Fruit fly (Drosophila melanogaster): ENCODE measurements around the gene IFT54.

DNA sequence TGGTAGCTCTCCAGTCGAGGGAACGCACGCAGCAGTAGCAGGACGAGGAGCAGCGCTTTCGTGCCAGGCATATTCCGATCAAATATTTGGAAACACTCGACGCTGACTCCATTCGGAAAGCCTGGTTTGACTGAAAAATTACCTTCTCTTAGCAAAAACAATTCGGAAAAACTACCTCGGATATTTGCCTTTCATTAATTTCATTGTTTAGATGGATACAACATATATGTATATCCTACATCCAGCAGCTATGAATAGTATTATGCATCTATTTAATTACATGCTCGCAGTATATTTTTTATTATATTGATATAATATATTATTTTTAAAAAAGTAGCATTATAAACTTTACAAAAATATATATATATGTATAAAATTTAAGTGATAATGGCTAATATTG lies 41.1 kb upstream of the IFT54 start, which contains the start of gene CG14840:
- TF ChIP-seq toe (GFP tag; optimal IDR thresholded peaks at IDR 0.05) = no peak
- no peak for TF ChIP-seq cic (GFP tag; optimal IDR thresholded peaks at IDR 0.05)
- no peak for TF ChIP-seq CG7045 (GFP tag; optimal IDR thresholded peaks at IDR 0.05)
- no peak for TF ChIP-seq Clk (GFP tag; optimal IDR thresholded peaks at IDR 0.05)
- no peak for TF ChIP-seq CG14711 (tag; optimal IDR thresholded peaks at IDR 0.05)
- TF ChIP-seq CG5204 (GFP tag; optimal IDR thresholded peaks at IDR 0.05) = no peak
- TF ChIP-seq Mnt (GFP tag; optimal IDR thresholded peaks at IDR 0.05) = no peak
- no peak for TF ChIP-seq CG1620 (GFP tag; optimal IDR thresholded peaks at IDR 0.05)
- TF ChIP-seq kay (GFP tag; ENCODE audit: borderline replicate concordance) = no peak
- TF ChIP-seq CG33017 (tag; optimal IDR thresholded peaks at IDR 0.05) = no peak
- TF ChIP-seq Crg-1 (GFP tag; optimal IDR thresholded peaks at IDR 0.05) = no peak
- TF ChIP-seq cnc (optimal IDR thresholded peaks at IDR 0.05) = no peak
